Fruit fly (Drosophila melanogaster) whole organism, embryonic: ENCODE results near the gene CG32066.
A peak's percentile ranks its signal among the peaks of the same experiment; 100 is the strongest.

Source experiments
- CG10321 ChIP-seq: fragments of 200-800 bp; sonication (Bioruptor generic); IDR thresholded peaks from 2 replicates; pipeline ENCODE4 v1.3.6; 2022; ENCODE audit warnings: missing biosample characterization, missing genetic modification characterization
- CG10462 ChIP-seq: fragments of 200-800 bp; sonication (Bioruptor generic); optimal IDR thresholded peaks from 2 replicates; lab custom pipeline; 2016; ENCODE audit warnings: missing biosample characterization, missing genetic modification characterization
- CG10565 ChIP-seq: fragments of 200-800 bp; sonication (Bioruptor generic); optimal IDR thresholded peaks from 3 replicates; lab custom pipeline; 2016; ENCODE audit warnings: missing biosample characterization, mild to moderate bottlenecking, missing genetic modification characterization
- CG12071 ChIP-seq: fragments of 200-800 bp; sonication (Bioruptor generic); optimal IDR thresholded peaks from 3 replicates; lab custom pipeline; 2018; ENCODE audit warnings: missing biosample characterization, mild to moderate bottlenecking, missing genetic modification characterization
- CG12659 ChIP-seq: fragments of 200-800 bp; sonication (Bioruptor generic); optimal IDR thresholded peaks from 3 replicates; lab custom pipeline; 2017; ENCODE audit warnings: mild to moderate bottlenecking, missing biosample characterization, missing genetic modification reagents, missing genetic modification characterization
- CG14860 ChIP-seq: fragments of 200-800 bp; sonication (Bioruptor generic); IDR thresholded peaks from 3 replicates; pipeline ENCODE4 v1.3.6; 2022; ENCODE audit warnings: missing biosample characterization, missing genetic modification characterization; ENCODE audit not compliant: partially characterized antibody
- CG1647 ChIP-seq: fragments of 200-800 bp; sonication (Bioruptor generic); optimal IDR thresholded peaks from 3 replicates; lab custom pipeline; 2016; ENCODE audit warnings: missing biosample characterization, missing genetic modification characterization
- CG1832 ChIP-seq: fragments of 200-800 bp; sonication (Bioruptor generic); optimal IDR thresholded peaks from 2 replicates; lab custom pipeline; 2017; ENCODE audit warnings: missing biosample characterization, mild to moderate bottlenecking, missing genetic modification characterization, inconsistent platforms
- CG2875 ChIP-seq: fragments of 200-800 bp; sonication (Bioruptor generic); optimal IDR thresholded peaks from 2 replicates; lab custom pipeline; 2017; ENCODE audit warnings: missing biosample characterization, mild to moderate bottlenecking, missing genetic modification characterization, missing genetic modification reagents
- CG34224 ChIP-seq: fragments of 200-800 bp; sonication (Bioruptor generic); IDR thresholded peaks from 3 replicates; pipeline ENCODE4 v1.3.6; 2022; ENCODE audit warnings: missing biosample characterization, missing genetic modification characterization; ENCODE audit not compliant: partially characterized antibody
- CG3838 ChIP-seq: fragments of 200-800 bp; sonication (Bioruptor generic); optimal IDR thresholded peaks from 3 replicates; lab custom pipeline; 2016; ENCODE audit warnings: missing biosample characterization, missing genetic modification characterization
- CG42726 ChIP-seq: fragments of 200-800 bp; sonication (Bioruptor generic); IDR thresholded peaks from 2 replicates; pipeline ENCODE4 v1.3.6; 2022; ENCODE audit warnings: missing biosample characterization, missing genetic modification characterization; ENCODE audit not compliant: partially characterized antibody
- CG43689 ChIP-seq: fragments of 200-800 bp; sonication (Bioruptor generic); IDR thresholded peaks from 2 replicates; pipeline ENCODE4 v1.3.6; 2022; ENCODE audit warnings: missing biosample characterization, missing genetic modification characterization
- CG6813 ChIP-seq: fragments of 200-800 bp; sonication (Bioruptor generic); optimal IDR thresholded peaks from 2 replicates; lab custom pipeline; 2017; ENCODE audit warnings: missing biosample characterization, missing genetic modification characterization, mild to moderate bottlenecking, moderate library complexity, missing genetic modification reagents
- CG8924 ChIP-seq: fragments of 200-800 bp; optimal IDR thresholded peaks from 3 replicates; lab custom pipeline; 2019; ENCODE audit warnings: missing biosample characterization, mild to moderate bottlenecking, missing genetic modification characterization, moderate library complexity
- CG9609 ChIP-seq: fragments of 200-800 bp; sonication (Bioruptor generic); optimal IDR thresholded peaks from 3 replicates; lab custom pipeline; 2016; ENCODE audit warnings: missing biosample characterization, missing genetic modification characterization
- CG9876 ChIP-seq: fragments of 200-800 bp; sonication (Bioruptor generic); optimal IDR thresholded peaks from 2 replicates; lab custom pipeline; 2016; ENCODE audit warnings: missing biosample characterization, missing genetic modification characterization
- CrebB ChIP-seq: fragments of 200-800 bp; sonication (Bioruptor generic); optimal IDR thresholded peaks from 3 replicates; lab custom pipeline; 2018; ENCODE audit warnings: missing biosample characterization, mild to moderate bottlenecking, missing genetic modification characterization
- Dll ChIP-seq: fragments of 200-800 bp; sonication (Bioruptor generic); IDR thresholded peaks from 4 replicates; pipeline ENCODE4 v1.3.6; 2022; ENCODE audit warnings: missing biosample characterization, missing genetic modification characterization; ENCODE audit not compliant: partially characterized antibody
- Doc2 ChIP-seq: fragments of 200-800 bp; sonication (Bioruptor generic); IDR thresholded peaks from 2 replicates; pipeline ENCODE4 v1.3.6; 2022; ENCODE audit warnings: missing biosample characterization, missing genetic modification characterization
- HLHmδ ChIP-seq: fragments of 200-800 bp; sonication (Bioruptor generic); optimal IDR thresholded peaks from 2 replicates; lab custom pipeline; 2018; ENCODE audit warnings: missing biosample characterization, mild to moderate bottlenecking, missing genetic modification characterization, moderate library complexity
- HmgD ChIP-seq: fragments of 200-800 bp; sonication (Bioruptor generic); optimal IDR thresholded peaks from 3 replicates; lab custom pipeline; 2016; ENCODE audit warnings: missing biosample characterization, missing genetic modification characterization
- Med ChIP-seq: fragments of 200-800 bp; sonication (Bioruptor generic); peaks from one replicate; lab custom pipeline; 2016; ENCODE audit warnings: missing biosample characterization, missing genetic modification characterization, mild to moderate bottlenecking, inconsistent platforms, moderate library complexity
- Rfx ChIP-seq: fragments of 200-800 bp; sonication (Bioruptor generic); IDR thresholded peaks from 2 replicates; pipeline ENCODE4 v1.3.6; 2022; ENCODE audit warnings: missing biosample characterization, missing genetic modification characterization
- Six4 ChIP-seq: fragments of 200-800 bp; sonication (Bioruptor generic); optimal IDR thresholded peaks from 2 replicates; lab custom pipeline; 2016; ENCODE audit warnings: missing biosample characterization, missing genetic modification characterization
- Sox102F ChIP-seq: fragments of 200-800 bp; sonication (Bioruptor generic); optimal IDR thresholded peaks from 2 replicates; lab custom pipeline; 2018; ENCODE audit warnings: missing biosample characterization, mild to moderate bottlenecking, missing genetic modification characterization, moderate library complexity
- TFAM ChIP-seq: fragments of 200-800 bp; sonication (Bioruptor generic); optimal IDR thresholded peaks from 2 replicates; lab custom pipeline; 2017; ENCODE audit warnings: missing biosample characterization, missing genetic modification characterization, inconsistent platforms
- Vsx1 ChIP-seq: fragments of 200-800 bp; sonication (Bioruptor generic); optimal IDR thresholded peaks from 2 replicates; lab custom pipeline; 2017; ENCODE audit warnings: missing biosample characterization, mild to moderate bottlenecking, missing genetic modification characterization, missing genetic modification reagents
- amos ChIP-seq: fragments of 200-800 bp; sonication (Bioruptor generic); IDR thresholded peaks from 2 replicates; pipeline ENCODE4 v1.3.6; 2022; ENCODE audit warnings: missing biosample characterization, missing genetic modification characterization; ENCODE audit not compliant: partially characterized antibody
- aop ChIP-seq: fragments of 200-800 bp; sonication (Bioruptor generic); IDR thresholded peaks from 2 replicates; pipeline ENCODE4 v1.3.6; 2022; ENCODE audit warnings: missing biosample characterization, missing genetic modification characterization
- ash1 ChIP-seq: fragments of 200-800 bp; sonication (Bioruptor generic); optimal IDR thresholded peaks from 2 replicates; lab custom pipeline; 2018; ENCODE audit warnings: missing biosample characterization, mild to moderate bottlenecking, missing genetic modification characterization
- caup ChIP-seq: fragments of 200-800 bp; sonication (Bioruptor generic); optimal IDR thresholded peaks from 3 replicates; lab custom pipeline; 2017; ENCODE audit warnings: missing biosample characterization, mild to moderate bottlenecking, missing genetic modification characterization, moderate library complexity; ENCODE audit not compliant: severe bottlenecking
- chif ChIP-seq, 2 experiments: fragments of 200-800 bp; sonication (Bioruptor generic); optimal IDR thresholded peaks; 3 replicates each; lab custom pipeline; 2016; ENCODE audit warnings: missing biosample characterization in 2 of 2, missing genetic modification characterization in 2 of 2
- dmrt99B ChIP-seq: fragments of 200-800 bp; sonication (Bioruptor generic); optimal IDR thresholded peaks from 2 replicates; lab custom pipeline; 2018; ENCODE audit warnings: missing biosample characterization, mild to moderate bottlenecking, missing genetic modification characterization, moderate library complexity
- ems ChIP-seq: fragments of 200-800 bp; sonication (Bioruptor generic); optimal IDR thresholded peaks from 3 replicates; lab custom pipeline; 2016; ENCODE audit warnings: missing biosample characterization, missing genetic modification characterization
- en ChIP-seq: fragments of 200-800 bp; sonication (Bioruptor generic); optimal IDR thresholded peaks from 2 replicates; lab custom pipeline; 2016; ENCODE audit warnings: missing biosample characterization, missing genetic modification characterization
- fd96Cb ChIP-seq: fragments of 200-800 bp; sonication (Bioruptor generic); optimal IDR thresholded peaks from 2 replicates; lab custom pipeline; 2018; ENCODE audit warnings: missing biosample characterization, mild to moderate bottlenecking, missing genetic modification characterization, moderate library complexity
- hkb ChIP-seq, 2 experiments: fragments of 200-800 bp in 1 of 2; fragments of >200 bp in 1 of 2; sonication (Bioruptor generic) in 1 of 2; IDR thresholded peaks in 1 of 2; optimal IDR thresholded peaks in 1 of 2; 2 replicates each; pipeline versions ENCODE4 v1.3.6 to Lab custom; 2017 to 2022; ENCODE audit warnings: missing biosample characterization in 1 of 2, missing genetic modification characterization in 1 of 2
- jing ChIP-seq: fragments of 200-800 bp; sonication (Bioruptor generic); optimal IDR thresholded peaks from 2 replicates; lab custom pipeline; 2018; ENCODE audit warnings: missing biosample characterization, mild to moderate bottlenecking, missing genetic modification characterization
- odd ChIP-seq: fragments of 200-800 bp; sonication (Bioruptor generic); optimal IDR thresholded peaks from 2 replicates; lab custom pipeline; 2017; ENCODE audit warnings: missing biosample characterization, mild to moderate bottlenecking, missing genetic modification characterization
- otp ChIP-seq: fragments of 200-800 bp; sonication (Bioruptor generic); IDR thresholded peaks from 3 replicates; pipeline ENCODE4, ENCODE4 v1.3.6; 2022; ENCODE audit warnings: missing biosample characterization, missing genetic modification characterization
- sisA ChIP-seq: fragments of 200-800 bp; sonication (Bioruptor generic); IDR thresholded peaks from 2 replicates; pipeline ENCODE4 v1.3.6; 2022; ENCODE audit warnings: missing biosample characterization, missing genetic modification characterization
- sna ChIP-seq: fragments of 200-800 bp; sonication (Bioruptor generic); IDR thresholded peaks from 2 replicates; pipeline ENCODE4 v1.3.6; 2022; ENCODE audit warnings: missing biosample characterization, missing genetic modification characterization; ENCODE audit not compliant: partially characterized antibody
- so ChIP-seq: fragments of 200-800 bp; sonication (Bioruptor generic); IDR thresholded peaks from 3 replicates; pipeline ENCODE4 v1.3.6; 2022; ENCODE audit warnings: missing biosample characterization, missing genetic modification characterization
- tin ChIP-seq: fragments of 200-800 bp; sonication (Bioruptor generic); optimal IDR thresholded peaks from 3 replicates; lab custom pipeline; 2016; ENCODE audit warnings: missing biosample characterization, missing genetic modification characterization
- tx ChIP-seq: fragments of 200-800 bp; sonication (Bioruptor generic); optimal IDR thresholded peaks from 2 replicates; lab custom pipeline; 2016; ENCODE audit warnings: missing biosample characterization, missing genetic modification characterization
- unpg ChIP-seq: fragments of 200-800 bp; sonication (Bioruptor generic); optimal IDR thresholded peaks from 3 replicates; lab custom pipeline; 2018; ENCODE audit warnings: missing biosample characterization, mild to moderate bottlenecking, missing genetic modification characterization, moderate library complexity
- usp ChIP-seq: fragments of >200 bp; optimal IDR thresholded peaks from 2 replicates; lab custom pipeline; 2017; ENCODE audit warnings: missing biosample characterization, missing genetic modification characterization
- vfl ChIP-seq: fragments of 200-800 bp; sonication (Bioruptor generic); optimal IDR thresholded peaks from 2 replicates; lab custom pipeline; 2016; ENCODE audit warnings: missing biosample characterization, missing genetic modification characterization
- z ChIP-seq: fragments of 200-800 bp; sonication (Bioruptor generic); IDR thresholded peaks from 3 replicates; pipeline ENCODE4 v1.3.6; 2022; ENCODE audit warnings: missing biosample characterization, missing genetic modification characterization

CG32066 gene

dm6 chr3L:10637819-10638218 is 23.0 kb downstream of the CG32066 start, which contains the start of gene Cnep1r2 (continued):
- TF ChIP-seq Dll (GFP tag; lab: Robert Waterston, UW) (no peak), CG2875 (GFP tag; lab: Kevin White, UChicago) (peak; percentile 88), caup (GFP tag; lab: Kevin White, UChicago) (peak; percentile 96), CG6813 (peak; percentile 92), hkb (optimal IDR thresholded peaks at IDR 0.05; lab: Kevin White, UChicago) (no peak), hkb (GFP tag; IDR thresholded peaks at IDR 0.05; lab: Robert Waterston, UW) (peak; percentile 95), CG14860 (GFP tag; lab: Robert Waterston, UW) (no peak), chif (GFP tag; optimal IDR thresholded peaks at IDR 0.05; lab: Kevin White, UChicago) (peak; percentile 69 to 72), CG9609 (GFP tag; lab: Kevin White, UChicago) (peak; percentile 61), Rfx (GFP tag; lab: Robert Waterston, UW) (peak; percentile 97), z (GFP tag; lab: Robert Waterston, UW) (no peak), sna (GFP tag; lab: Robert Waterston, UW) (no peak), fd96Cb (peak; percentile 96), Six4 (GFP tag; lab: Kevin White, UChicago) (peak; percentile 93), CG10462 (GFP tag; lab: Kevin White, UChicago) (peak; percentile 80), CG12659 (GFP tag; lab: Kevin White, UChicago) (peak; percentile 97), CG3838 (GFP tag; lab: Kevin White, UChicago) (peak; percentile 79), otp (GFP tag; lab: Robert Waterston, UW) (peak; percentile 88), ems (GFP tag; lab: Kevin White, UChicago) (peak; percentile 49), CG10321 (GFP tag; lab: Robert Waterston, UW) (peak; percentile 43; the same call in 1 of the 2 replicates), CG43689 (GFP tag; lab: Robert Waterston, UW) (peak; percentile 88), Doc2 (GFP tag; lab: Robert Waterston, UW) (peak; percentile 62), CG8924 (peak; percentile 97), Sox102F (GFP tag; lab: Kevin White, UChicago) (peak; percentile 96), dmrt99B (tag; lab: Kevin White, UChicago) (peak; percentile 96), vfl (peak; percentile 60), CG1647 (GFP tag; lab: Kevin White, UChicago) (peak; percentile 70), amos (GFP tag; lab: Robert Waterston, UW) (no peak), CG42726 (GFP tag; lab: Robert Waterston, UW) (no peak), en (no peak), tin (GFP tag; lab: Kevin White, UChicago) (peak; percentile 93), CG34224 (no peak), Med (GFP tag; lab: Kevin White, UChicago) (peak; percentile 90), CG10565 (peak; percentile 24), CrebB (tag; lab: Kevin White, UChicago) (peak; percentile 89), TFAM (GFP tag; lab: Kevin White, UChicago) (no peak), CG9876 (GFP tag; lab: Kevin White, UChicago) (peak; percentile 51), CG1832 (GFP tag; lab: Kevin White, UChicago) (no peak), aop (GFP tag; lab: Robert Waterston, UW) (no peak; the same call in 1 of the 2 replicates), tx (GFP tag; lab: Kevin White, UChicago) (peak; percentile 70), HmgD (GFP tag; lab: Kevin White, UChicago) (no peak), unpg (GFP tag; lab: Kevin White, UChicago) (peak; percentile 97), jing (GFP tag; lab: Kevin White, UChicago) (peak; percentile 74), so (GFP tag; lab: Robert Waterston, UW) (peak; percentile 93), HLHmδ (GFP tag; lab: Kevin White, UChicago) (no peak), odd (peak; percentile 92), usp (GFP tag; lab: Kevin White, UChicago) (no peak), ash1 (GFP tag; lab: Kevin White, UChicago) (peak; percentile 55), CG12071 (GFP tag; lab: Kevin White, UChicago) (peak; percentile 57), sisA (peak; percentile 94), Vsx1 (GFP tag; lab: Kevin White, UChicago) (peak; percentile 88)
